Worm (Caenorhabditis elegans) whole organism, late embryonic: ENCODE measurements around the gene C26E1.2.

ENCODE experiments used
- C38D4.7 ChIP-seq: fragments of 200-800 bp; sonication (Bioruptor generic); optimal IDR thresholded peaks from 2 replicates; lab custom pipeline; 2018; ENCODE audit warnings: mild to moderate bottlenecking, missing genetic modification characterization, moderate library complexity, missing compliant biosample characterization
- K02D7.2 ChIP-seq: sonication (generic microtip); optimal IDR thresholded peaks from 2 replicates; lab custom pipeline; 2017; ENCODE audit warnings: mild to moderate bottlenecking, missing genetic modification characterization, missing compliant biosample characterization
- Y22D7AL.16 ChIP-seq: sonication (generic microtip); optimal IDR thresholded peaks from 2 replicates; lab custom pipeline; 2016; ENCODE audit warnings: missing genetic modification characterization, missing compliant biosample characterization
- ama-1 ChIP-seq: fragments of 150-350 bp; optimal IDR thresholded peaks from 2 replicates; lab custom pipeline; 2014
- ceh-14 ChIP-seq: sonication (generic microtip); optimal IDR thresholded peaks from 2 replicates; lab custom pipeline; 2016; ENCODE audit warnings: missing genotype, missing genetic modification characterization, missing compliant biosample characterization
- ceh-18 ChIP-seq: sonication (generic microtip); optimal IDR thresholded peaks from 2 replicates; lab custom pipeline; 2016; ENCODE audit warnings: missing genetic modification characterization, missing compliant biosample characterization
- ceh-19 ChIP-seq: fragments of 200-800 bp; sonication (Bioruptor generic); optimal IDR thresholded peaks from 2 replicates; lab custom pipeline; 2018; ENCODE audit warnings: mild to moderate bottlenecking, missing genetic modification characterization, missing compliant biosample characterization
- ceh-22 ChIP-seq: sonication (generic microtip); optimal IDR thresholded peaks from 2 replicates; lab custom pipeline; 2017; ENCODE audit warnings: missing biosample characterization, missing genetic modification characterization
- ceh-24 ChIP-seq: sonication (generic microtip); optimal IDR thresholded peaks from 2 replicates; lab custom pipeline; 2016; ENCODE audit warnings: mild to moderate bottlenecking, missing genetic modification characterization, missing compliant biosample characterization
- ceh-30 ChIP-seq: fragments of 150-350 bp; optimal IDR thresholded peaks from 2 replicates; lab custom pipeline; 2014; ENCODE audit warnings: missing biosample characterization, missing genetic modification characterization
- ceh-31 ChIP-seq: sonication (generic microtip); optimal IDR thresholded peaks from 2 replicates; lab custom pipeline; 2016; ENCODE audit warnings: missing genetic modification characterization, missing compliant biosample characterization
- ceh-34 ChIP-seq: sonication (generic microtip); optimal IDR thresholded peaks from 2 replicates; lab custom pipeline; 2016; ENCODE audit warnings: mild to moderate bottlenecking, missing genetic modification characterization, missing compliant biosample characterization
- ceh-45 ChIP-seq: fragments of 200-800 bp; sonication (Bioruptor generic); IDR thresholded peaks from 2 replicates; pipeline ENCODE4 v1.3.6; 2022; ENCODE audit warnings: missing genetic modification reagents, missing genetic modification characterization, missing compliant biosample characterization
- ceh-9 ChIP-seq: sonication (generic microtip); optimal IDR thresholded peaks from 2 replicates; lab custom pipeline; 2016; ENCODE audit warnings: mild to moderate bottlenecking, missing genetic modification characterization, inconsistent platforms, missing compliant biosample characterization
- dmd-4 ChIP-seq: sonication (generic microtip); optimal IDR thresholded peaks from 2 replicates; lab custom pipeline; 2016; ENCODE audit warnings: borderline replicate concordance, missing genetic modification characterization, missing compliant biosample characterization
- elt-2 ChIP-seq: sonication (generic microtip); optimal IDR thresholded peaks from 2 replicates; lab custom pipeline; 2016; ENCODE audit warnings: missing genetic modification reagents, missing genetic modification characterization, missing compliant biosample characterization
- elt-4 ChIP-seq: sonication (generic microtip); optimal IDR thresholded peaks from 2 replicates; lab custom pipeline; 2016; ENCODE audit warnings: missing genetic modification characterization, missing compliant biosample characterization
- fkh-10 ChIP-seq: fragments of 150-350 bp; optimal IDR thresholded peaks from 2 replicates; lab custom pipeline; 2014; ENCODE audit warnings: missing biosample characterization, missing genetic modification reagents, missing genetic modification characterization
- fkh-6 ChIP-seq: sonication (generic microtip); optimal IDR thresholded peaks from 2 replicates; lab custom pipeline; 2016; ENCODE audit warnings: missing genetic modification characterization, missing compliant biosample characterization
- gmeb-2 ChIP-seq: sonication (generic microtip); optimal IDR thresholded peaks from 2 replicates; lab custom pipeline; 2016; ENCODE audit warnings: missing genetic modification characterization, inconsistent platforms, missing compliant biosample characterization
- hlh-13 ChIP-seq: fragments of 200-800 bp; sonication (Bioruptor generic); optimal IDR thresholded peaks from 2 replicates; lab custom pipeline; 2018; ENCODE audit warnings: mild to moderate bottlenecking, missing genetic modification characterization, missing compliant biosample characterization
- hlh-8 ChIP-seq: sonication (generic microtip); optimal IDR thresholded peaks from 2 replicates; lab custom pipeline; 2016; ENCODE audit warnings: missing genotype, missing genetic modification characterization, missing compliant biosample characterization
- mec-3 ChIP-seq: sonication (generic microtip); optimal IDR thresholded peaks from 2 replicates; lab custom pipeline; 2016; ENCODE audit warnings: borderline replicate concordance, missing genetic modification characterization, missing compliant biosample characterization
- nfya-1 ChIP-seq: sonication (generic microtip); optimal IDR thresholded peaks from 2 replicates; lab custom pipeline; 2017; ENCODE audit warnings: missing genetic modification characterization, mild to moderate bottlenecking, missing compliant biosample characterization, antibody characterized with exemption, moderate library complexity
- pat-9 ChIP-seq: fragments of 200-800 bp; sonication (Bioruptor generic); optimal IDR thresholded peaks from 2 replicates; lab custom pipeline; 2018; ENCODE audit warnings: mild to moderate bottlenecking, missing genetic modification characterization, moderate library complexity, missing compliant biosample characterization
- pax-1 ChIP-seq: fragments of 150-350 bp; optimal IDR thresholded peaks from 2 replicates; lab custom pipeline; 2014; ENCODE audit warnings: missing biosample characterization, missing genetic modification characterization
- pha-4 ChIP-seq: fragments of 150-350 bp; optimal IDR thresholded peaks from 2 replicates; lab custom pipeline; 2018; ENCODE audit warnings: missing biosample characterization, missing genetic modification reagents, missing genetic modification characterization
- pros-1 ChIP-seq: fragments of 150-350 bp; optimal IDR thresholded peaks from 2 replicates; lab custom pipeline; 2014; ENCODE audit warnings: missing biosample characterization, missing genetic modification reagents, missing genetic modification characterization
- rnt-1 ChIP-seq: sonication (generic microtip); optimal IDR thresholded peaks from 2 replicates; lab custom pipeline; 2016; ENCODE audit warnings: missing genetic modification characterization, missing compliant biosample characterization
- sox-4 ChIP-seq: sonication (generic microtip); optimal IDR thresholded peaks from 2 replicates; lab custom pipeline; 2017; ENCODE audit warnings: mild to moderate bottlenecking, missing genetic modification characterization, inconsistent platforms, missing compliant biosample characterization
- tbx-7 ChIP-seq: sonication (generic microtip); optimal IDR thresholded peaks from 2 replicates; lab custom pipeline; 2016; ENCODE audit warnings: missing genotype, missing genetic modification characterization, missing compliant biosample characterization
- ttx-3 ChIP-seq: sonication (generic microtip); optimal IDR thresholded peaks from 2 replicates; lab custom pipeline; 2016; ENCODE audit warnings: missing genetic modification reagents, missing genetic modification characterization, missing compliant biosample characterization
- unc-3 ChIP-seq, 2 experiments: fragments of 200-800 bp in 1 of 2; sonication (Bioruptor generic) in 1 of 2; sonication (generic microtip) in 1 of 2; conservative IDR thresholded peaks in 1 of 2; optimal IDR thresholded peaks in 1 of 2; 2 replicates each; pipeline versions ENCODE4 v1.3.6 to Lab custom; 2016 to 2022; ENCODE audit warnings: missing compliant biosample characterization in 2 of 2, missing genetic modification characterization in 2 of 2, missing genetic modification reagents in 1 of 2

C26E1.2 gene

ce11 chrV:13324933-13325760 is 20.2 kb downstream of the C26E1.2 start, which contains the start of gene C50B6.7:
TSS of gene C50B6.7 (minus strand) at chrV:13324983.
- no peak for TF ChIP-seq ceh-31
- no peak for TF ChIP-seq ceh-14 (tag; lab: Kevin White, UChicago)
- TF ChIP-seq elt-2, result no peak
- TF ChIP-seq ceh-18 (tag; lab: Kevin White, UChicago), result no peak
- TF ChIP-seq hlh-13, result no peak
- TF ChIP-seq K02D7.2 (tag; lab: Kevin White, UChicago), result no peak
- TF ChIP-seq mec-3 (tag; lab: Kevin White, UChicago), result no peak
- TF ChIP-seq fkh-10 (GFP tag; lab: Kevin White, UChicago), result no peak
- no peak for TF ChIP-seq pros-1
- no peak for TF ChIP-seq nfya-1 (tag; lab: Kevin White, UChicago)
- no peak for TF ChIP-seq ceh-22 (tag; lab: Kevin White, UChicago)
- no peak for TF ChIP-seq pha-4 (tag; lab: Kevin White, UChicago)
- no peak for TF ChIP-seq ceh-34 (tag; lab: Kevin White, UChicago)
- TF ChIP-seq gmeb-2 (tag; lab: Kevin White, UChicago), result no peak
- no peak for TF ChIP-seq fkh-6 (tag; lab: Kevin White, UChicago)
- TF ChIP-seq ttx-3 (tag; lab: Kevin White, UChicago), result no peak
- no peak for TF ChIP-seq ceh-24
- no peak for TF ChIP-seq hlh-8 (tag; lab: Kevin White, UChicago)
- TF ChIP-seq, all 69 proteins: peak for 0

- TF ChIP-seq ama-1 (lab: Kevin White, UChicago) (no peak), sox-4 (tag; lab: Kevin White, UChicago) (no peak), ceh-19 (GFP tag; lab: Kevin White, UChicago) (no peak), tbx-7 (tag; lab: Kevin White, UChicago) (no peak), ceh-14 (tag; lab: Kevin White, UChicago) (no peak), C38D4.7 (no peak), pat-9 (tag; lab: Kevin White, UChicago) (no peak), fkh-10 (GFP tag; lab: Kevin White, UChicago) (no peak), dmd-4 (tag; lab: Kevin White, UChicago) (no peak), ceh-45 (GFP tag; lab: Robert Waterston, UW) (no peak), unc-3 (GFP tag; conservative IDR thresholded peaks at IDR 0.05; lab: Robert Waterston, UW) (no peak), unc-3 (tag; optimal IDR thresholded peaks at IDR 0.05; lab: Kevin White, UChicago) (no peak), Y22D7AL.16 (tag; lab: Kevin White, UChicago) (no peak), K02D7.2 (tag; lab: Kevin White, UChicago) (no peak), ceh-30 (tag; lab: Kevin White, UChicago) (no peak), pax-1 (tag; lab: Kevin White, UChicago) (no peak), elt-4 (tag; lab: Kevin White, UChicago) (no peak), ceh-34 (tag; lab: Kevin White, UChicago) (no peak)
Observed at ce11 chrV:13327463-13327862, 22.5 kb downstream of the C26E1.2 start, which contains the start of gene str-37. TSS of gene str-37 (plus strand) at chrV:13327763.

- TF ChIP-seq ceh-9 (no peak), rnt-1 (tag; lab: Kevin White, UChicago) (no peak), ceh-18 (tag; lab: Kevin White, UChicago) (no peak), ceh-30 (tag; lab: Kevin White, UChicago) (no peak)
Observed at ce11 chrV:13330919-13331318, 26.0 kb downstream of the C26E1.2 start, which contains the start of gene nhr-129. TSS of gene nhr-129 (minus strand) at chrV:13331019.
